Fruit fly (Drosophila melanogaster) whole organism, embryonic: Measurements from ENCODE around the gene rno.

ENCODE experiments used
- Aef1 ChIP-seq: fragments of 200-800 bp; sonication (Bioruptor generic); IDR thresholded peaks from 3 replicates; pipeline ENCODE4 v1.3.6; 2022; ENCODE audit warnings: missing biosample characterization, missing genetic modification characterization
- B-H2 ChIP-seq: fragments of 200-800 bp; sonication (Bioruptor generic); optimal IDR thresholded peaks from 2 replicates; lab custom pipeline; 2018; ENCODE audit warnings: missing biosample characterization, mild to moderate bottlenecking, missing genetic modification characterization
- Bteb2 ChIP-seq: fragments of 200-800 bp; sonication (Bioruptor generic); optimal IDR thresholded peaks from 2 replicates; lab custom pipeline; 2016; ENCODE audit warnings: missing biosample characterization, missing genetic modification characterization
- CG12299 ChIP-seq: fragments of 200-800 bp; sonication (Bioruptor generic); optimal IDR thresholded peaks from 2 replicates; lab custom pipeline; 2018; ENCODE audit warnings: missing biosample characterization, mild to moderate bottlenecking, missing genetic modification characterization
- CG15073 ChIP-seq: fragments of 200-800 bp; sonication (Bioruptor generic); optimal IDR thresholded peaks from 2 replicates; lab custom pipeline; 2016; ENCODE audit warnings: missing biosample characterization, missing genetic modification characterization
- CG1602 ChIP-seq: fragments of 200-800 bp; sonication (Bioruptor generic); optimal IDR thresholded peaks from 3 replicates; lab custom pipeline; 2016; ENCODE audit warnings: missing biosample characterization, missing genetic modification characterization
- CG1792 ChIP-seq: fragments of 200-800 bp; sonication (Bioruptor generic); optimal IDR thresholded peaks from 2 replicates; lab custom pipeline; 2016; ENCODE audit warnings: missing biosample characterization, missing genetic modification characterization
- CG2202 ChIP-seq: fragments of 200-800 bp; sonication (Bioruptor generic); optimal IDR thresholded peaks from 2 replicates; lab custom pipeline; 2018; ENCODE audit warnings: missing biosample characterization, mild to moderate bottlenecking, missing genetic modification characterization
- CG31365 ChIP-seq: fragments of 200-800 bp; sonication (Bioruptor generic); optimal IDR thresholded peaks from 2 replicates; lab custom pipeline; 2018; ENCODE audit warnings: missing biosample characterization, mild to moderate bottlenecking, missing genetic modification characterization
- CG31441 ChIP-seq: fragments of 200-800 bp; sonication (Bioruptor generic); IDR thresholded peaks from 2 replicates; pipeline ENCODE4 v1.3.6; 2022; ENCODE audit warnings: missing biosample characterization, missing genetic modification characterization
- CG3847 ChIP-seq: fragments of 200-800 bp; sonication (Bioruptor generic); IDR thresholded peaks from 2 replicates; pipeline ENCODE4 v1.3.6; 2022; ENCODE audit warnings: missing biosample characterization, missing genetic modification characterization
- CG6683 ChIP-seq: fragments of 200-800 bp; sonication (Bioruptor generic); optimal IDR thresholded peaks from 2 replicates; lab custom pipeline; 2017; ENCODE audit warnings: missing biosample characterization, mild to moderate bottlenecking, missing genetic modification characterization, missing genetic modification reagents
- CG7786 ChIP-seq: fragments of 200-800 bp; sonication (Bioruptor generic); optimal IDR thresholded peaks from 2 replicates; lab custom pipeline; 2016; ENCODE audit warnings: missing biosample characterization, missing genetic modification characterization
- CG8089 ChIP-seq: fragments of 200-800 bp; sonication (Bioruptor generic); optimal IDR thresholded peaks from 3 replicates; lab custom pipeline; 2016; ENCODE audit warnings: missing biosample characterization, missing genetic modification characterization
- CG8478 ChIP-seq: fragments of >200 bp; optimal IDR thresholded peaks from 2 replicates; lab custom pipeline; 2018
- CG9609 ChIP-seq: fragments of 200-800 bp; sonication (Bioruptor generic); optimal IDR thresholded peaks from 3 replicates; lab custom pipeline; 2016; ENCODE audit warnings: missing biosample characterization, missing genetic modification characterization
- CHES-1-like ChIP-seq: fragments of 200-800 bp; sonication (Bioruptor generic); optimal IDR thresholded peaks from 2 replicates; lab custom pipeline; 2016; ENCODE audit warnings: missing biosample characterization, missing genetic modification characterization
- E2f1 ChIP-seq: fragments of 200-800 bp; sonication (Bioruptor generic); IDR thresholded peaks from 2 replicates; pipeline ENCODE4 v1.3.6; 2022; ENCODE audit warnings: missing biosample characterization, missing genetic modification characterization
- Hr78 ChIP-seq, 2 experiments: fragments of 200-800 bp in 1 of 2; fragments of >200 bp in 1 of 2; sonication (Bioruptor generic) in 1 of 2; optimal IDR thresholded peaks; 2 replicates each; lab custom pipeline; 2017 to 2019; ENCODE audit warnings: missing biosample characterization in 2 of 2, missing genetic modification characterization in 2 of 2, mild to moderate bottlenecking in 1 of 2, moderate library complexity in 1 of 2
- Hsf ChIP-seq: fragments of 200-800 bp; sonication (Bioruptor generic); optimal IDR thresholded peaks from 3 replicates; lab custom pipeline; 2016; ENCODE audit warnings: missing biosample characterization, missing genetic modification characterization
- MBD-R2 ChIP-seq: fragments of 200-800 bp; sonication (Bioruptor generic); IDR thresholded peaks from 2 replicates; pipeline ENCODE4 v1.3.6; 2022; ENCODE audit warnings: missing biosample characterization, missing genetic modification characterization
- Oaz ChIP-seq: fragments of 200-800 bp; sonication (Bioruptor generic); IDR thresholded peaks from 2 replicates; pipeline ENCODE4 v1.3.6; 2022; ENCODE audit warnings: missing biosample characterization, missing genetic modification characterization
- Opbp ChIP-seq: fragments of 200-800 bp; sonication (Bioruptor generic); IDR thresholded peaks from 3 replicates; pipeline ENCODE4 v1.3.6; 2022; ENCODE audit warnings: missing biosample characterization, missing genetic modification characterization; ENCODE audit not compliant: partially characterized antibody
- Side ChIP-seq: fragments of 200-800 bp; sonication (Bioruptor generic); optimal IDR thresholded peaks from 2 replicates; lab custom pipeline; 2016; ENCODE audit warnings: missing biosample characterization, missing genetic modification characterization
- Spps ChIP-seq: fragments of 200-800 bp; sonication (Bioruptor generic); optimal IDR thresholded peaks from 2 replicates; lab custom pipeline; 2018; ENCODE audit warnings: missing biosample characterization, mild to moderate bottlenecking, missing genetic modification characterization
- Ssrp ChIP-seq: fragments of 200-800 bp; sonication (Bioruptor generic); optimal IDR thresholded peaks from 2 replicates; lab custom pipeline; 2018; ENCODE audit warnings: missing biosample characterization, mild to moderate bottlenecking, missing genetic modification characterization, moderate library complexity
- TFAM ChIP-seq: fragments of 200-800 bp; sonication (Bioruptor generic); optimal IDR thresholded peaks from 2 replicates; lab custom pipeline; 2017; ENCODE audit warnings: missing biosample characterization, missing genetic modification characterization, inconsistent platforms
- ara ChIP-seq: fragments of 200-800 bp; sonication (Bioruptor generic); IDR thresholded peaks from 2 replicates; pipeline ENCODE4 v1.3.6; 2022; ENCODE audit warnings: missing biosample characterization, missing genetic modification characterization
- chm ChIP-seq: fragments of 200-800 bp; sonication (Bioruptor generic); IDR thresholded peaks from 2 replicates; pipeline ENCODE4 v1.3.6; 2022; ENCODE audit warnings: missing biosample characterization, missing genetic modification characterization
- crp ChIP-seq, 2 experiments: fragments of 200-800 bp; sonication (Bioruptor generic); optimal IDR thresholded peaks; 2 replicates in 1 of 2; 3 replicates in 1 of 2; lab custom pipeline; 2017; ENCODE audit warnings: missing biosample characterization in 2 of 2, missing genetic modification characterization in 2 of 2, mild to moderate bottlenecking in 1 of 2, moderate library complexity in 1 of 2
- da ChIP-seq: fragments of 200-800 bp; sonication (Bioruptor generic); optimal IDR thresholded peaks from 2 replicates; lab custom pipeline; 2016; ENCODE audit warnings: missing biosample characterization, missing genetic modification characterization
- ems ChIP-seq: fragments of 200-800 bp; sonication (Bioruptor generic); optimal IDR thresholded peaks from 3 replicates; lab custom pipeline; 2016; ENCODE audit warnings: missing biosample characterization, missing genetic modification characterization
- gfzf ChIP-seq: fragments of 200-800 bp; sonication (Bioruptor generic); optimal IDR thresholded peaks from 2 replicates; lab custom pipeline; 2016; ENCODE audit warnings: missing biosample characterization, mild to moderate bottlenecking, missing genetic modification characterization, moderate library complexity
- gt ChIP-seq: fragments of 200-800 bp; sonication (Bioruptor generic); IDR thresholded peaks from 2 replicates; pipeline ENCODE4 v1.3.6; 2022; ENCODE audit warnings: missing biosample characterization, missing genetic modification characterization
- h ChIP-seq: fragments of >200 bp; optimal IDR thresholded peaks from 2 replicates; lab custom pipeline; 2017
- hb ChIP-seq: fragments of 200-800 bp; sonication (Bioruptor generic); IDR thresholded peaks from 3 replicates; pipeline ENCODE4 v1.3.6; 2022; ENCODE audit warnings: missing biosample characterization, missing genetic modification characterization; ENCODE audit not compliant: partially characterized antibody
- jumu ChIP-seq: fragments of 200-800 bp; sonication (Bioruptor generic); optimal IDR thresholded peaks from 3 replicates; lab custom pipeline; 2016; ENCODE audit warnings: missing biosample characterization, missing genetic modification characterization
- knrl ChIP-seq: fragments of 200-800 bp; sonication (Bioruptor generic); IDR thresholded peaks from 3 replicates; pipeline ENCODE4 v1.3.6; 2022; ENCODE audit warnings: missing biosample characterization, missing genetic modification characterization; ENCODE audit not compliant: partially characterized antibody
- nmo ChIP-seq: fragments of 200-800 bp; sonication (Bioruptor generic); optimal IDR thresholded peaks from 2 replicates; lab custom pipeline; 2018; ENCODE audit warnings: missing biosample characterization, mild to moderate bottlenecking, missing genetic modification characterization, moderate library complexity
- pho ChIP-seq: fragments of 200-800 bp; sonication (Bioruptor generic); optimal IDR thresholded peaks from 2 replicates; lab custom pipeline; 2016; ENCODE audit warnings: missing biosample characterization, missing genetic modification characterization
- pita ChIP-seq: fragments of 200-800 bp; sonication (Bioruptor generic); optimal IDR thresholded peaks from 2 replicates; lab custom pipeline; 2017; ENCODE audit warnings: missing biosample characterization, mild to moderate bottlenecking, missing genetic modification characterization
- prd ChIP-seq, 3 experiments: fragments of >200 bp in 2 of 3; fragments of 200-800 bp in 1 of 3; sonication (Bioruptor generic) in 1 of 3; optimal IDR thresholded peaks in 2 of 3; IDR thresholded peaks in 1 of 3; 2 replicates in 2 of 3; 3 replicates in 1 of 3; pipeline versions ENCODE4 v1.3.6 to Lab custom; 2017 to 2022; ENCODE audit warnings: missing biosample characterization in 1 of 3, missing genetic modification characterization in 1 of 3
- ro ChIP-seq: fragments of 200-800 bp; sonication (Bioruptor generic); IDR thresholded peaks from 2 replicates; pipeline ENCODE4 v1.3.6; 2022; ENCODE audit warnings: missing biosample characterization, missing genetic modification characterization
- salm ChIP-seq: fragments of 200-800 bp; sonication (Bioruptor generic); optimal IDR thresholded peaks from 2 replicates; lab custom pipeline; 2018; ENCODE audit warnings: missing biosample characterization, mild to moderate bottlenecking, missing genetic modification characterization
- tgo ChIP-seq: fragments of 200-800 bp; sonication (Bioruptor generic); IDR thresholded peaks from 3 replicates; pipeline ENCODE4 v1.3.6; 2022; ENCODE audit warnings: missing biosample characterization, missing genetic modification characterization
- toy ChIP-seq: fragments of 200-800 bp; sonication (Bioruptor generic); IDR thresholded peaks from 2 replicates; pipeline ENCODE4 v1.3.6; 2022; ENCODE audit warnings: missing biosample characterization, missing genetic modification characterization
- trh ChIP-seq: fragments of 200-800 bp; sonication (Bioruptor generic); optimal IDR thresholded peaks from 2 replicates; lab custom pipeline; 2016; ENCODE audit warnings: missing biosample characterization, missing genetic modification characterization
- unc-4 ChIP-seq: fragments of 200-800 bp; sonication (Bioruptor generic); IDR thresholded peaks from 2 replicates; pipeline ENCODE4 v1.3.6; 2022; ENCODE audit warnings: missing biosample characterization, missing genetic modification characterization; ENCODE audit not compliant: partially characterized antibody
- unpg ChIP-seq: fragments of 200-800 bp; sonication (Bioruptor generic); optimal IDR thresholded peaks from 3 replicates; lab custom pipeline; 2018; ENCODE audit warnings: missing biosample characterization, mild to moderate bottlenecking, missing genetic modification characterization, moderate library complexity
- zen2 ChIP-seq: fragments of 200-800 bp; sonication (Bioruptor generic); IDR thresholded peaks from 3 replicates; pipeline ENCODE4 v1.3.6; 2022; ENCODE audit warnings: missing biosample characterization, missing genetic modification characterization; ENCODE audit not compliant: partially characterized antibody
- zfh2 ChIP-seq: fragments of 200-800 bp; sonication (Bioruptor generic); optimal IDR thresholded peaks from 2 replicates; lab custom pipeline; 2016; ENCODE audit warnings: missing biosample characterization, missing genetic modification characterization

rno gene

dm6 chr3L:160446-161094 lies 39.0 kb downstream of the rno start (continued):
- TF ChIP-seq B-H2 (GFP tag; lab: Kevin White, UChicago) (peak; percentile 38), Ssrp (tag; lab: Kevin White, UChicago) (no peak), Opbp (GFP tag; lab: Robert Waterston, UW) (0 out of 3 replicates have a peak, but pooled peaks have one; percentile 37), salm (tag; lab: Kevin White, UChicago) (no peak), prd (optimal IDR thresholded peaks at IDR 0.05; lab: Kevin White, UChicago) (no peak), prd (GFP tag; IDR thresholded peaks at IDR 0.05; lab: Robert Waterston, UW) (no peak), chm (peak; percentile 67), MBD-R2 (GFP tag; lab: Robert Waterston, UW) (peak; percentile 4; the same call in 1 of the 2 replicates), ro (GFP tag; lab: Robert Waterston, UW) (no peak), CG1792 (GFP tag; lab: Kevin White, UChicago) (no peak), CG31441 (GFP tag; lab: Robert Waterston, UW) (no peak), h (lab: Kevin White, UChicago) (no peak), crp (GFP tag; optimal IDR thresholded peaks at IDR 0.05; lab: Kevin White, UChicago) (no peak), CG31365 (tag; lab: Kevin White, UChicago) (no peak), trh (GFP tag; lab: Kevin White, UChicago) (no peak), knrl (GFP tag; lab: Robert Waterston, UW) (no peak), Side (GFP tag; lab: Kevin White, UChicago) (no peak), CG3847 (GFP tag; lab: Robert Waterston, UW) (no peak), gt (GFP tag; lab: Robert Waterston, UW) (no peak), zen2 (GFP tag; lab: Robert Waterston, UW) (peak; percentile 27; the same call in 2 of the 3 replicates), unc-4 (GFP tag; lab: Robert Waterston, UW) (0 out of 2 replicates have a peak, but pooled peaks have one; percentile 28), Spps (no peak), unpg (GFP tag; lab: Kevin White, UChicago) (no peak), hb (GFP tag; lab: Robert Waterston, UW) (no peak), nmo (no peak), CG9609 (GFP tag; lab: Kevin White, UChicago) (no peak), Oaz (GFP tag; lab: Robert Waterston, UW) (no peak), toy (no peak), gfzf (GFP tag; lab: Kevin White, UChicago) (no peak), pho (GFP tag; lab: Kevin White, UChicago) (no peak), da (GFP tag; lab: Kevin White, UChicago) (no peak), Aef1 (no peak), CG1602 (no peak), jumu (GFP tag; lab: Kevin White, UChicago) (no peak), CHES-1-like (GFP tag; lab: Kevin White, UChicago) (no peak), CG15073 (GFP tag; lab: Kevin White, UChicago) (no peak), TFAM (GFP tag; lab: Kevin White, UChicago) (no peak), E2f1 (GFP tag; lab: Robert Waterston, UW) (no peak), tgo (GFP tag; lab: Robert Waterston, UW) (no peak), Hr78 (GFP tag; optimal IDR thresholded peaks at IDR 0.05; lab: Kevin White, UChicago) (peak in 1 of 2 experiments; percentile 16), CG7786 (GFP tag; lab: Kevin White, UChicago) (no peak), CG12299 (peak; percentile 35), CG2202 (no peak), Bteb2 (GFP tag; lab: Kevin White, UChicago) (peak; percentile 4), CG6683 (GFP tag; lab: Kevin White, UChicago) (no peak), ems (GFP tag; lab: Kevin White, UChicago) (no peak), CG8478 (lab: Kevin White, UChicago) (no peak), pita (GFP tag; lab: Kevin White, UChicago) (no peak), ara (GFP tag; lab: Robert Waterston, UW) (no peak), CG8089 (GFP tag; lab: Kevin White, UChicago) (no peak), Hsf (GFP tag; lab: Kevin White, UChicago) (no peak), zfh2 (no peak)
